Worm (Caenorhabditis elegans): ENCODE results near the gene F58E2.5.

DNA sequence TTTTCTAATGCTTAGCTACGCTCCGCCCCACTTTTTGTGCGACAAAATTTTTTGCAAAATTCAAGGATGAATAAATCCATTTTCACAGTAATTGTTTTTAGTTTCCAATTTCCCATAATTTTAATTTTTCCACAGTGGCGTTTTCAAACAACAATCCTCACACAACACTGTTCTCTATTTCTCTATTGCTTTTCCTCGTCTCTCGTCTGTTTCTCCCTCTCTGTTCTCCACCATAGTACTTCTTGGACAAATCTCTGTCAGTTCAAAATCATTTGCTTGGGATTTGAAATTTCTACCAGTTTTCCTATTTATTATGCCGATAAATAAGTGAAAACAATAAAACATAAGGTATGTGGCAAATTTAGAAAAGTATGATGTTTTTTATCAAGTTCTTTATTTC is 18.5 kb downstream of the F58E2.5 start, which contains the start of gene F58E2.4:
- TF ChIP-seq sdz-38 (tag; optimal IDR thresholded peaks at IDR 0.05) (no peak), ztf-18 (tag; optimal IDR thresholded peaks at IDR 0.05) (no peak), lin-40 (tag; optimal IDR thresholded peaks at IDR 0.05) (no peak)
